Worm (Caenorhabditis elegans): ENCODE data around the gene F46H5.11.

The F46H5.11 gene

DNA sequence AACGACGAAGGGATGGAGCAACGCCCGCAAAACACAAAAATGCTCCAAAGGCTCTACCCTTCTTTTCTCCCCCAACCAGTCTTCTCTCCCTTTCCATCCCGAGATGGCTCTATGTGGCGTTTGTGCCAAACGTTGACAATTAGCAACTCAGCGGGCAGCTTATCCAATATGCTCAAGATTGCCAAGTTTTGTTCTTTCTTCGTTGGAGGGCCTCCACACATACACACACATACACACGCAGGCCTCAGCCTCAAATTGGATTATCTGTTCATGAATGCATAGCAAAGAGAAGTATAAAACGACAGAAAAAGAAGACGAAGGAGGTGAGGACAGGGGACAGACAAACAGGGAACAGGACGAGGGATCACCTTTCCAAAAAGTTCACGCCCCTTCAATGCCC lies 9.5 kb upstream of the F46H5.11 start:
- TF ChIP-seq ceh-79 (tag; optimal IDR thresholded peaks at IDR 0.05), result no peak
- TF ChIP-seq dox-1 (GFP tag; IDR thresholded peaks at IDR 0.05), result no peak
- TF ChIP-seq lin-54 (GFP tag; optimal IDR thresholded peaks at IDR 0.05), result no peak
- TF ChIP-seq K12H6.12 (tag; optimal IDR thresholded peaks at IDR 0.05), result peak; percentile 3
- TF ChIP-seq ccch-3 (GFP tag; optimal IDR thresholded peaks at IDR 0.05), result no peak
- TF ChIP-seq zfh-2 (GFP tag; conservative IDR thresholded peaks at IDR 0.05), result peak; percentile 52

DNA sequence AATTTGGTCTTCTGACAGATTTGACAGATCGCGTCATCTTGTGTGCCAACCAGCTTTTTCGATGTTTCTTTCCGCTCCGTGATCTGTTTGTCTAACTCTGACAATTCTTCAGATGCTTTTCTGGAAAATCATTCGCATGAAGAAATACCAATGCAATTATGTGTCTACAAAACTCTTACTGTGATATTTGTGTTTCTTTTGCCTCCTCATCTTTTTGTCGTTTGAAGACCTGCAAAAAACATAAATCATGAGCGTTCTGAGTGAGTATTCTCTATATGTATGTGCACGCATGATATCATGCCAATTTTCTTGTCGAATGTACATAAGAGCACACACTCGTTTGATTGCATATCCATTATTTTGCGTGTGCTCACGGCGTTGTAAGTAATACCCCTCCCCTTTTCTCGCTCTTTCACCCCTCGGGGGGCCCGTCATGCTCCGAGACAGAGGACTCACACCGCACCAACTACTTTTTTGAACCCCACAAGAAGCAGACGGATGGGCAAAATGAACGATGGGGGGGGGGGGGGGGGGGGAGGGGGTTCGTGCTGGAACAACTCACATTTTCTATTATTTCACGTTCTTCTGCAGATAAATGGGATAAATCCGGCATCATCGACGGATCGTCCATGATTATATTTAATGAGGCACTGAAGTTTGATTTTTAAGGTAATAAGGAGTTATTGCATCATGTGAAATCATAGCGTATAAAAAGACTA lies 8.0 kb upstream of the F46H5.11 start, which contains the start of gene unc-10:
TSS of gene unc-10 (minus strand) at position 652 of the 719 bp plus-strand sequence.
- TF ChIP-seq zfh-2 (GFP tag; conservative IDR thresholded peaks at IDR 0.05) (peak; percentile 71), madf-8 (GFP tag; conservative IDR thresholded peaks at IDR 0.05) (no peak), egrh-3 (GFP tag; IDR thresholded peaks at IDR 0.05) (peak; percentile 40; the same call in 1 of the 2 replicates), snpc-1.1 (tag; optimal IDR thresholded peaks at IDR 0.05; ENCODE audit: insufficient read depth) (no peak)

DNA sequence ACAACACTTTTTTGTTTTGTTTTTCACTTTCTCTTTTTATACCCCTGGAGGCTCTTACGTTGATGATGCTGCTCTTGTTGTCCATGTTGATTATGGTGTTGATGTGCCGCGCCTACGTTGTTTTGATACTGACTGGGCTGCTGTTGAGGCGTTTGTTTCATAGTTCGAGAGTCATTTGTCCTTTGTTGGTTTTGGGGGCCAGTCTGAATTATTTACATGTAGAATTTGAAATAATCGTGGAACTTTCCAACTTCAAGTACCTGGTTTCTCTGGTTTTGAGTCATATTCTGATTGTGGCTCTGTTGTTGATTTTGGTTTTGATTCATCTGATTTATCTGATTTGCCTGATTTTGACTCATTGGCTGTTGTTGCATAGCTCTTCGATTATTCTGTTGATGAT lies 6.2 kb upstream of the F46H5.11 start:
- no peak for TF ChIP-seq repo-1 (tag; optimal IDR thresholded peaks at IDR 0.05)
- no peak for TF ChIP-seq sptf-2 (GFP tag; optimal IDR thresholded peaks at IDR 0.05)
- TF ChIP-seq ceh-27 (GFP tag; optimal IDR thresholded peaks at IDR 0.05), result no peak
- no peak for TF ChIP-seq zfh-2 (GFP tag; conservative IDR thresholded peaks at IDR 0.05)
- no peak for TF ChIP-seq atf-7 (tag; optimal IDR thresholded peaks at IDR 0.05)
- TF ChIP-seq F57A8.1 (GFP tag; optimal IDR thresholded peaks at IDR 0.05), result no peak
- no peak for TF ChIP-seq lag-1 (GFP tag; IDR thresholded peaks at IDR 0.05)
- TF ChIP-seq lin-35 (GFP tag; optimal IDR thresholded peaks at IDR 0.05), result no peak
- no peak for TF ChIP-seq dpl-1 (GFP tag; optimal IDR thresholded peaks at IDR 0.05)
- TF ChIP-seq fkh-3 (tag; optimal IDR thresholded peaks at IDR 0.05), result no peak

DNA sequence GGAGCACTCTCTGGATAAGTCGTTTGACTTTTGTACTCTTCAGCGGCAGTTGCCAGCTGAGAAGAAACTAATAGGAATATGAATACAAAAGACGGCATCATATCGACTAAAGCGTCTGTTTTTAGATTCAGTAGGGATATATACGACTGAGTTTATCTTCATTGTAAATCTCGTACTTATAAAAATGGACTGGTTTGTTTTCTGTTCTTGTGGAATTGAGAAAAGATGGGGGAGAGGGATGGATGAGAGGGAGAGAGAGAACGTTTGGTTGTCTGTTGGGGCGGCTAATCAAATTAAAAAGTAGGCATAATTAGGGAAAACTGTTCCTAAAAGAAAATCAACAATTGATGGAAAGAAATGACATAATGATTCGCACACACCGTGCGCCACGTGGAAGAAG lies 2.5 kb downstream of the F46H5.11 start, which contains the start of gene grd-7:
TSS of gene grd-7 (minus strand) at position 101 of the 400 bp plus-strand sequence.
- TF ChIP-seq egl-18 (GFP tag; IDR thresholded peaks at IDR 0.05), result no peak
- TF ChIP-seq him-1 (tag; optimal IDR thresholded peaks at IDR 0.05), result no peak
- TF ChIP-seq lin-40 (tag; optimal IDR thresholded peaks at IDR 0.05), result no peak
- no peak for TF ChIP-seq lsy-27 (tag; optimal IDR thresholded peaks at IDR 0.05; ENCODE audit: borderline replicate concordance, insufficient read depth)
- TF ChIP-seq nfya-1 (tag; optimal IDR thresholded peaks at IDR 0.05; ENCODE audit: borderline replicate concordance, insufficient read depth), result no peak
- no peak for TF ChIP-seq akir-1 (GFP tag; optimal IDR thresholded peaks at IDR 0.05)
- no peak for TF ChIP-seq C17E4.6 (GFP tag; IDR thresholded peaks at IDR 0.05)

DNA sequence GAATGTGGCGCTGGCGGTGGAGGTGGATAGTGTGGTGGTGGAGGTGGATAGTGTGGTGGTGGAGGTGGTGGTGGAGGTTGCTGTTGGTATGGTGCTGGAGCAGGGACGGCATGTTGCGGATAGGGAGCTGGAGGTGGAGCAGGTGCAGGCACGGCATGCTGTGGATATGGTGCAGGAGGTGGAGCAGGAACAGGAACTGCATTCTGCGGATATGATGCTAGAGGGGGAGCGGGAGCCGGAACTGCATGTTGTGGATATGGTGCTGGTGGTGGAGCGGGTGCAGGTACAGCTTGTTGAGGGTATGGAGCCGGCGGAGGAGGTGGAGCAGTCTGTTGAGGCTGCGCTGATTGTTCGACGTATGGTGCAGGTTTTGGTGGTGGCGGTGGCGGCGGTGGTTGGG lies 2.9 kb downstream of the F46H5.11 start:
- TF ChIP-seq unc-130 (GFP tag; optimal IDR thresholded peaks at IDR 0.05) (no peak), die-1 (tag; optimal IDR thresholded peaks at IDR 0.05) (no peak), Y67H2A.10 (GFP tag; conservative IDR thresholded peaks at IDR 0.05) (no peak), egrh-3 (GFP tag; IDR thresholded peaks at IDR 0.05) (peak; percentile 79), pbrm-1 (GFP tag; IDR thresholded peaks at IDR 0.05) (no peak), sea-2 (GFP tag; IDR thresholded peaks at IDR 0.05) (no peak), zfh-2 (GFP tag; conservative IDR thresholded peaks at IDR 0.05) (peak; percentile 89), rec-8 (tag; optimal IDR thresholded peaks at IDR 0.05) (no peak), gei-17 (GFP tag; optimal IDR thresholded peaks at IDR 0.05) (no peak), Y79H2A.3 (GFP tag; conservative IDR thresholded peaks at IDR 0.05) (no peak), ceh-91 (GFP tag; IDR thresholded peaks at IDR 0.05) (no peak), cebp-2 (GFP tag; IDR thresholded peaks at IDR 0.05) (0 out of 2 replicates have a peak, but pooled peaks have one; percentile 24), madf-6 (GFP tag; IDR thresholded peaks at IDR 0.05) (no peak), tlf-1 (GFP tag; optimal IDR thresholded peaks at IDR 0.05) (no peak), ztf-25 (GFP tag; IDR thresholded peaks at IDR 0.05) (no peak), him-1 (tag; optimal IDR thresholded peaks at IDR 0.05) (no peak), mcd-1 (GFP tag; IDR thresholded peaks at IDR 0.05) (no peak; the same call in 1 of the 2 replicates)
